Worm (Caenorhabditis elegans): ENCODE results near the gene pqn-39.
A peak's percentile ranks its signal among the peaks of the same experiment; 100 is the strongest.

The pqn-39 gene

ce11 chrX:14002739-14003138, 34.3 kb upstream of the pqn-39 start:
- TF ChIP-seq nhr-43 (tag; optimal IDR thresholded peaks at IDR 0.05; ENCODE audit: poor library complexity, severe bottlenecking), result no peak
- no peak for TF ChIP-seq ceh-28 (tag; optimal IDR thresholded peaks at IDR 0.05)
- no peak for TF ChIP-seq tbx-2 (tag; optimal IDR thresholded peaks at IDR 0.05)
- no peak for TF ChIP-seq aly-2 (tag; optimal IDR thresholded peaks at IDR 0.05)
- TF ChIP-seq unc-62 (GFP tag; optimal IDR thresholded peaks at IDR 0.05), result no peak
- TF ChIP-seq egl-27 (tag; optimal IDR thresholded peaks at IDR 0.05), result no peak
- TF ChIP-seq nhr-25 (tag; optimal IDR thresholded peaks at IDR 0.05), result no peak
- TF ChIP-seq lin-15B (tag; optimal IDR thresholded peaks at IDR 0.05), result no peak
- TF ChIP-seq nhr-76 (tag; optimal IDR thresholded peaks at IDR 0.05), result no peak
- TF ChIP-seq fos-1 (tag; optimal IDR thresholded peaks at IDR 0.05), result no peak
- TF ChIP-seq fkh-10 (GFP tag; optimal IDR thresholded peaks at IDR 0.05), result no peak
- TF ChIP-seq zag-1 (tag; optimal IDR thresholded peaks at IDR 0.05), result no peak
- TF ChIP-seq nhr-77 (tag; optimal IDR thresholded peaks at IDR 0.05), result no peak
- no peak for TF ChIP-seq ceh-9 (tag; optimal IDR thresholded peaks at IDR 0.05)
- no peak for TF ChIP-seq elt-3 (tag; optimal IDR thresholded peaks at IDR 0.05)

ce11 chrX:14001494-14001974, 33.1 kb upstream of the pqn-39 start, which contains the start of gene cytb-5.1:
cytb-5.1 (plus strand) TSS chrX:14001924.
- TF ChIP-seq ceh-16 (tag; optimal IDR thresholded peaks at IDR 0.05) (no peak), daf-12 (tag; optimal IDR thresholded peaks at IDR 0.05) (no peak), elt-3 (tag; optimal IDR thresholded peaks at IDR 0.05) (no peak), unc-62 (GFP tag; optimal IDR thresholded peaks at IDR 0.05) (no peak), nhr-28 (tag; optimal IDR thresholded peaks at IDR 0.05) (no peak), elt-2 (tag; optimal IDR thresholded peaks at IDR 0.05) (peak; percentile 78), snpc-4 (tag; optimal IDR thresholded peaks at IDR 0.05) (no peak), nhr-77 (tag; optimal IDR thresholded peaks at IDR 0.05) (no peak), fkh-2 (tag; optimal IDR thresholded peaks at IDR 0.05) (no peak), pqm-1 (tag; optimal IDR thresholded peaks at IDR 0.05) (peak; percentile 71), eor-1 (tag; optimal IDR thresholded peaks at IDR 0.05) (no peak), egl-27 (tag; optimal IDR thresholded peaks at IDR 0.05) (no peak), skn-1 (tag; optimal IDR thresholded peaks at IDR 0.05) (no peak), hmg-11 (tag; optimal IDR thresholded peaks at IDR 0.05) (no peak), nhr-43 (tag; optimal IDR thresholded peaks at IDR 0.05; ENCODE audit: poor library complexity, severe bottlenecking) (no peak), aly-2 (tag; optimal IDR thresholded peaks at IDR 0.05) (no peak), nhr-76 (tag; optimal IDR thresholded peaks at IDR 0.05) (no peak), elt-1 (tag; optimal IDR thresholded peaks at IDR 0.05) (no peak), tbx-2 (tag; optimal IDR thresholded peaks at IDR 0.05) (no peak), nfya-1 (tag; optimal IDR thresholded peaks at IDR 0.05; ENCODE audit: insufficient read depth) (peak; percentile 41), sea-2 (GFP tag; optimal IDR thresholded peaks at IDR 0.05) (no peak), pha-4 (tag; optimal IDR thresholded peaks at IDR 0.05) (peak; percentile 87), ceh-28 (tag; optimal IDR thresholded peaks at IDR 0.05) (no peak), jun-1 (tag; optimal IDR thresholded peaks at IDR 0.05) (peak; percentile 24), nhr-23 (tag; optimal IDR thresholded peaks at IDR 0.05) (peak; percentile 58)

- TF ChIP-seq nhr-23 (tag; optimal IDR thresholded peaks at IDR 0.05) (peak; percentile 66), aly-2 (tag; optimal IDR thresholded peaks at IDR 0.05) (no peak), fos-1 (tag; optimal IDR thresholded peaks at IDR 0.05) (no peak), snpc-4 (tag; optimal IDR thresholded peaks at IDR 0.05) (no peak), lsy-12 (tag; optimal IDR thresholded peaks at IDR 0.05) (no peak), nhr-25 (tag; optimal IDR thresholded peaks at IDR 0.05) (no peak), nfya-1 (tag; optimal IDR thresholded peaks at IDR 0.05; ENCODE audit: insufficient read depth) (no peak), ceh-16 (tag; optimal IDR thresholded peaks at IDR 0.05) (no peak), skn-1 (tag; optimal IDR thresholded peaks at IDR 0.05) (no peak), pqm-1 (tag; optimal IDR thresholded peaks at IDR 0.05) (peak; percentile 85), ZK546.5 (tag; optimal IDR thresholded peaks at IDR 0.05) (no peak), pha-4 (tag; optimal IDR thresholded peaks at IDR 0.05) (peak; percentile 21), elt-1 (tag; optimal IDR thresholded peaks at IDR 0.05) (no peak), tbx-2 (tag; optimal IDR thresholded peaks at IDR 0.05) (no peak), daf-12 (tag; optimal IDR thresholded peaks at IDR 0.05) (no peak), nhr-76 (tag; optimal IDR thresholded peaks at IDR 0.05) (no peak), elt-3 (tag; optimal IDR thresholded peaks at IDR 0.05) (no peak), mml-1 (tag; optimal IDR thresholded peaks at IDR 0.05) (no peak), mdl-1 (tag; optimal IDR thresholded peaks at IDR 0.05) (no peak), ama-1 (optimal IDR thresholded peaks at IDR 0.05) (no peak), egl-5 (tag; optimal IDR thresholded peaks at IDR 0.05) (no peak), nhr-11 (tag; optimal IDR thresholded peaks at IDR 0.05) (no peak), ceh-28 (tag; optimal IDR thresholded peaks at IDR 0.05) (peak; percentile 72), unc-62 (GFP tag; optimal IDR thresholded peaks at IDR 0.05) (no peak), ztf-4 (tag; optimal IDR thresholded peaks at IDR 0.05) (no peak), R02D3.7 (tag; optimal IDR thresholded peaks at IDR 0.05) (no peak), nhr-43 (tag; optimal IDR thresholded peaks at IDR 0.05; ENCODE audit: poor library complexity, severe bottlenecking) (no peak), nhr-67 (tag; optimal IDR thresholded peaks at IDR 0.05) (no peak), egl-27 (tag; optimal IDR thresholded peaks at IDR 0.05) (no peak), nhr-237 (tag; optimal IDR thresholded peaks at IDR 0.05) (no peak), ztf-11 (tag; optimal IDR thresholded peaks at IDR 0.05) (no peak), jun-1 (tag; optimal IDR thresholded peaks at IDR 0.05) (no peak), nhr-77 (tag; optimal IDR thresholded peaks at IDR 0.05) (no peak), ceh-82 (tag; optimal IDR thresholded peaks at IDR 0.05) (no peak), lin-39 (tag; optimal IDR thresholded peaks at IDR 0.05) (no peak), nhr-28 (tag; optimal IDR thresholded peaks at IDR 0.05) (no peak), fkh-10 (GFP tag; optimal IDR thresholded peaks at IDR 0.05) (no peak), sea-2 (GFP tag; optimal IDR thresholded peaks at IDR 0.05) (no peak)
These were observed 31.8 kb upstream of the pqn-39 start for ce11 chrX:14000198-14000748.

Measured in whole organism, L3 larva.